Fruit fly (Drosophila melanogaster) whole organism, embryonic: ENCODE data around the gene CG4658.

Experiments
- CG10462 ChIP-seq: fragments of 200-800 bp; sonication (Bioruptor generic); optimal IDR thresholded peaks from 2 replicates; lab custom pipeline; 2016; ENCODE audit warnings: missing biosample characterization, missing genetic modification characterization
- CG11247 ChIP-seq: fragments of 200-800 bp; sonication (Bioruptor generic); IDR thresholded peaks from 2 replicates; pipeline ENCODE4 v1.3.6; 2022; ENCODE audit warnings: missing biosample characterization, missing genetic modification characterization
- CG12219 ChIP-seq: fragments of 200-800 bp; sonication (Bioruptor generic); optimal IDR thresholded peaks from 3 replicates; lab custom pipeline; 2018; ENCODE audit warnings: missing biosample characterization, mild to moderate bottlenecking, missing genetic modification characterization
- CG12299 ChIP-seq: fragments of 200-800 bp; sonication (Bioruptor generic); optimal IDR thresholded peaks from 2 replicates; lab custom pipeline; 2018; ENCODE audit warnings: missing biosample characterization, mild to moderate bottlenecking, missing genetic modification characterization
- CG1233 ChIP-seq: fragments of 200-800 bp; sonication (Bioruptor generic); optimal IDR thresholded peaks from 4 replicates; lab custom pipeline; 2018; ENCODE audit warnings: missing biosample characterization, mild to moderate bottlenecking, missing genetic modification characterization
- CG13123 ChIP-seq: fragments of 200-800 bp; sonication (Bioruptor generic); optimal IDR thresholded peaks from 2 replicates; lab custom pipeline; 2016; ENCODE audit warnings: missing biosample characterization, missing genetic modification characterization
- CG14050 ChIP-seq: fragments of 200-800 bp; sonication (Bioruptor generic); IDR thresholded peaks from 3 replicates; pipeline ENCODE4 v1.3.6; 2022; ENCODE audit warnings: missing biosample characterization, missing genetic modification characterization
- CG15479 ChIP-seq: fragments of 200-800 bp; sonication (Bioruptor generic); optimal IDR thresholded peaks from 3 replicates; lab custom pipeline; 2019; ENCODE audit warnings: missing biosample characterization, mild to moderate bottlenecking, missing genetic modification characterization, moderate library complexity
- CG15696 ChIP-seq: fragments of 200-800 bp; sonication (Bioruptor generic); optimal IDR thresholded peaks from 2 replicates; lab custom pipeline; 2019; ENCODE audit warnings: missing biosample characterization, mild to moderate bottlenecking, missing genetic modification characterization, moderate library complexity
- CG16815 ChIP-seq: fragments of 200-800 bp; sonication (Bioruptor generic); optimal IDR thresholded peaks from 3 replicates; lab custom pipeline; 2017; ENCODE audit warnings: missing biosample characterization, mild to moderate bottlenecking, missing genetic modification characterization
- CG18262 ChIP-seq: fragments of 200-800 bp; optimal IDR thresholded peaks from 3 replicates; lab custom pipeline; 2019; ENCODE audit warnings: missing biosample characterization, mild to moderate bottlenecking, missing genetic modification characterization, moderate library complexity
- CG2116 ChIP-seq: fragments of 200-800 bp; sonication (Bioruptor generic); optimal IDR thresholded peaks from 3 replicates; lab custom pipeline; 2018; ENCODE audit warnings: missing biosample characterization, mild to moderate bottlenecking, missing genetic modification characterization
- CG2199 ChIP-seq: fragments of 200-800 bp; sonication (Bioruptor generic); IDR thresholded peaks from 3 replicates; pipeline ENCODE4 v1.3.6; 2022; ENCODE audit warnings: missing biosample characterization, missing genetic modification characterization
- CG6791 ChIP-seq: fragments of 200-800 bp; sonication (Bioruptor generic); IDR thresholded peaks from 3 replicates; pipeline ENCODE4 v1.3.6; 2022; ENCODE audit warnings: missing biosample characterization, missing genetic modification characterization; ENCODE audit not compliant: partially characterized antibody
- CG8290 ChIP-seq, 3 experiments: fragments of 200-800 bp; sonication (Bioruptor generic); optimal IDR thresholded peaks; 2 replicates each; lab custom pipeline; 2016 to 2019; ENCODE audit warnings: missing biosample characterization in 3 of 3, missing genetic modification characterization in 3 of 3, mild to moderate bottlenecking in 2 of 3, moderate library complexity in 1 of 3
- CG9817 ChIP-seq: fragments of 200-800 bp; sonication (Bioruptor generic); optimal IDR thresholded peaks from 2 replicates; lab custom pipeline; 2018; ENCODE audit warnings: missing biosample characterization, mild to moderate bottlenecking, missing genetic modification characterization, moderate library complexity
- Doc2 ChIP-seq: fragments of 200-800 bp; sonication (Bioruptor generic); IDR thresholded peaks from 2 replicates; pipeline ENCODE4 v1.3.6; 2022; ENCODE audit warnings: missing biosample characterization, missing genetic modification characterization
- Doc3 ChIP-seq: fragments of 200-800 bp; sonication (Bioruptor generic); IDR thresholded peaks from 3 replicates; pipeline ENCODE4 v1.3.6; 2022; ENCODE audit warnings: missing biosample characterization, missing genetic modification characterization; ENCODE audit not compliant: partially characterized antibody
- E2f1 ChIP-seq: fragments of 200-800 bp; sonication (Bioruptor generic); IDR thresholded peaks from 2 replicates; pipeline ENCODE4 v1.3.6; 2022; ENCODE audit warnings: missing biosample characterization, missing genetic modification characterization
- ERR ChIP-seq: fragments of 200-800 bp; sonication (Bioruptor generic); optimal IDR thresholded peaks from 2 replicates; lab custom pipeline; 2016; ENCODE audit warnings: missing biosample characterization, missing genetic modification characterization
- Elba2 ChIP-seq: fragments of 200-800 bp; sonication (Bioruptor generic); optimal IDR thresholded peaks from 3 replicates; lab custom pipeline; 2016; ENCODE audit warnings: missing biosample characterization, missing genetic modification characterization
- HHEX ChIP-seq: fragments of 200-800 bp; sonication (Bioruptor generic); optimal IDR thresholded peaks from 3 replicates; lab custom pipeline; 2017; ENCODE audit warnings: missing biosample characterization, mild to moderate bottlenecking, missing genetic modification characterization, missing genetic modification reagents
- HmgZ ChIP-seq: fragments of 200-800 bp; sonication (Bioruptor generic); optimal IDR thresholded peaks from 2 replicates; lab custom pipeline; 2018; ENCODE audit warnings: missing biosample characterization, mild to moderate bottlenecking, missing genetic modification characterization
- Hr39 ChIP-seq: fragments of >200 bp; optimal IDR thresholded peaks from 2 replicates; lab custom pipeline; 2017
- Kr ChIP-seq: fragments of 200-800 bp; sonication (Bioruptor generic); optimal IDR thresholded peaks from 2 replicates; lab custom pipeline; 2017; ENCODE audit warnings: missing biosample characterization, mild to moderate bottlenecking, missing genetic modification characterization
- Med ChIP-seq: fragments of 200-800 bp; sonication (Bioruptor generic); peaks from one replicate; lab custom pipeline; 2016; ENCODE audit warnings: missing biosample characterization, missing genetic modification characterization, mild to moderate bottlenecking, inconsistent platforms, moderate library complexity
- NFAT ChIP-seq: fragments of 200-800 bp; sonication (Bioruptor generic); IDR thresholded peaks from 2 replicates; pipeline ENCODE4 v1.3.6; 2022; ENCODE audit warnings: missing biosample characterization, missing genetic modification characterization
- Ptx1 ChIP-seq: fragments of 200-800 bp; sonication (Bioruptor generic); IDR thresholded peaks from 2 replicates; pipeline ENCODE4 v1.3.6; 2022; ENCODE audit warnings: missing biosample characterization, missing genetic modification characterization
- bigmax ChIP-seq: fragments of 200-800 bp; sonication (Bioruptor generic); optimal IDR thresholded peaks from 2 replicates; lab custom pipeline; 2018; ENCODE audit warnings: missing biosample characterization, mild to moderate bottlenecking, missing genetic modification characterization
- chn ChIP-seq: fragments of 200-800 bp; sonication (Bioruptor generic); optimal IDR thresholded peaks from 2 replicates; lab custom pipeline; 2016; ENCODE audit warnings: missing biosample characterization, missing genetic modification characterization
- en ChIP-seq: fragments of 200-800 bp; sonication (Bioruptor generic); optimal IDR thresholded peaks from 2 replicates; lab custom pipeline; 2016; ENCODE audit warnings: missing biosample characterization, missing genetic modification characterization
- grau ChIP-seq: fragments of 200-800 bp; optimal IDR thresholded peaks from 3 replicates; lab custom pipeline; 2019; ENCODE audit warnings: missing biosample characterization, mild to moderate bottlenecking, missing genetic modification characterization, moderate library complexity
- gsb ChIP-seq: fragments of 200-800 bp; sonication (Bioruptor generic); IDR thresholded peaks from 2 replicates; pipeline ENCODE4 v1.3.6; 2022; ENCODE audit warnings: missing biosample characterization, missing genetic modification characterization
- gsb-n ChIP-seq: fragments of 200-800 bp; sonication (Bioruptor generic); optimal IDR thresholded peaks from 3 replicates; lab custom pipeline; 2018; ENCODE audit warnings: missing biosample characterization, mild to moderate bottlenecking, missing genetic modification characterization
- jigr1 ChIP-seq: fragments of 200-800 bp; sonication (Bioruptor generic); IDR thresholded peaks from 3 replicates; pipeline ENCODE4 v1.3.6; 2022; ENCODE audit warnings: missing biosample characterization, missing genetic modification characterization
- pan ChIP-seq, 4 experiments: fragments of >200 bp in 3 of 4; fragments of 200-800 bp in 1 of 4; sonication (Bioruptor generic) in 1 of 4; optimal IDR thresholded peaks in 3 of 4; IDR thresholded peaks in 1 of 4; 2 replicates each; pipeline versions ENCODE4 v1.3.6 to Lab custom; 2017 to 2022; ENCODE audit warnings: missing biosample characterization in 2 of 4, missing genetic modification characterization in 2 of 4, mixed read lengths in 1 of 4
- pb ChIP-seq: fragments of 200-800 bp; sonication (Bioruptor generic); optimal IDR thresholded peaks from 3 replicates; lab custom pipeline; 2016; ENCODE audit warnings: missing biosample characterization, missing genetic modification characterization
- peb ChIP-seq: fragments of 200-800 bp; sonication (Bioruptor generic); IDR thresholded peaks from 2 replicates; pipeline ENCODE4 v1.3.6; 2022; ENCODE audit warnings: missing biosample characterization, missing genetic modification characterization
- pnt ChIP-seq: fragments of 200-800 bp; sonication (Bioruptor generic); optimal IDR thresholded peaks from 3 replicates; lab custom pipeline; 2016; ENCODE audit warnings: missing biosample characterization, missing genetic modification characterization
- prd ChIP-seq, 3 experiments: fragments of >200 bp in 2 of 3; fragments of 200-800 bp in 1 of 3; sonication (Bioruptor generic) in 1 of 3; optimal IDR thresholded peaks in 2 of 3; IDR thresholded peaks in 1 of 3; 2 replicates in 2 of 3; 3 replicates in 1 of 3; pipeline versions ENCODE4 v1.3.6 to Lab custom; 2017 to 2022; ENCODE audit warnings: missing biosample characterization in 1 of 3, missing genetic modification characterization in 1 of 3
- sisA ChIP-seq: fragments of 200-800 bp; sonication (Bioruptor generic); IDR thresholded peaks from 2 replicates; pipeline ENCODE4 v1.3.6; 2022; ENCODE audit warnings: missing biosample characterization, missing genetic modification characterization
- sqz ChIP-seq: fragments of 200-800 bp; sonication (Bioruptor generic); optimal IDR thresholded peaks from 3 replicates; lab custom pipeline; 2018; ENCODE audit warnings: missing biosample characterization, mild to moderate bottlenecking, missing genetic modification characterization
- ssp ChIP-seq: fragments of 200-800 bp; sonication (Bioruptor generic); IDR thresholded peaks from 2 replicates; pipeline ENCODE4 v1.3.6; 2022; ENCODE audit warnings: missing biosample characterization, missing genetic modification characterization
- stwl ChIP-seq: fragments of 200-800 bp; sonication (Bioruptor generic); optimal IDR thresholded peaks from 3 replicates; lab custom pipeline; 2018; ENCODE audit warnings: missing biosample characterization, mild to moderate bottlenecking, missing genetic modification characterization, moderate library complexity
- zen ChIP-seq: fragments of 200-800 bp; sonication (Bioruptor generic); optimal IDR thresholded peaks from 3 replicates; lab custom pipeline; 2018; ENCODE audit warnings: missing biosample characterization, mild to moderate bottlenecking, missing genetic modification characterization, moderate library complexity

The CG4658 gene

dm6 chr2L:9912570-9913260, 44.2 kb upstream of the CG4658 start, which contains the start of the genes Etl1 and Srp54 (continued):
- TF ChIP-seq Elba2 (GFP tag; lab: Kevin White, UChicago) (no peak), bigmax (GFP tag; lab: Kevin White, UChicago) (peak; percentile 75), stwl (tag; lab: Kevin White, UChicago) (peak; percentile 71), E2f1 (GFP tag; lab: Robert Waterston, UW) (no peak), zen (tag; lab: Kevin White, UChicago) (peak; percentile 49), CG8290 (GFP tag; optimal IDR thresholded peaks at IDR 0.05; lab: Kevin White, UChicago) (peak; percentile 10), CG8290 (tag; optimal IDR thresholded peaks at IDR 0.05; lab: Kevin White, UChicago) (no peak), CG18262 (tag; lab: Kevin White, UChicago) (no peak), en (GFP tag; lab: Kevin White, UChicago) (no peak), gsb-n (tag; lab: Kevin White, UChicago) (no peak), Med (peak; percentile 66)

- TF ChIP-seq pb (no peak), CG15479 (no peak), CG2199 (GFP tag; lab: Robert Waterston, UW) (no peak), CG13123 (GFP tag; lab: Kevin White, UChicago) (no peak), Doc3 (GFP tag; lab: Robert Waterston, UW) (no peak), CG2116 (GFP tag; lab: Kevin White, UChicago) (peak; percentile 21), Hr39 (lab: Kevin White, UChicago) (no peak), ERR (GFP tag; lab: Kevin White, UChicago) (no peak), chn (peak; percentile 34), sisA (GFP tag; lab: Robert Waterston, UW) (0 out of 2 replicates have a peak, but pooled peaks have one; percentile 17), ssp (GFP tag; lab: Robert Waterston, UW) (no peak), CG10462 (peak; percentile 18), prd (optimal IDR thresholded peaks at IDR 0.05; lab: Kevin White, UChicago) (no peak), prd (GFP tag; IDR thresholded peaks at IDR 0.05; lab: Robert Waterston, UW) (peak; percentile 65), CG14050 (GFP tag; lab: Robert Waterston, UW) (peak; percentile 47; the same call in 1 of the 3 replicates), CG15696 (no peak), CG12219 (GFP tag; lab: Kevin White, UChicago) (peak; percentile 57), HHEX (GFP tag; lab: Kevin White, UChicago) (peak; percentile 43), pan (optimal IDR thresholded peaks at IDR 0.05; lab: Kevin White, UChicago) (no peak), pan (GFP tag; optimal IDR thresholded peaks at IDR 0.05 in 1 of 2, IDR thresholded peaks at IDR 0.05 in 1 of 2) (peak in 1 of 2 experiments; percentile 71), CG1233 (no peak), NFAT (GFP tag; lab: Robert Waterston, UW) (peak; percentile 60; the same call in 1 of the 2 replicates), CG16815 (GFP tag; lab: Kevin White, UChicago) (no peak), Doc2 (no peak), HmgZ (peak; percentile 79), peb (GFP tag; lab: Robert Waterston, UW) (no peak; the same call in 1 of the 2 replicates), CG9817 (peak; percentile 39), CG6791 (GFP tag; lab: Robert Waterston, UW) (no peak), grau (peak; percentile 70), CG11247 (peak; percentile 40), gsb (GFP tag; lab: Robert Waterston, UW) (no peak), pnt (no peak), Kr (no peak), jigr1 (no peak), Ptx1 (GFP tag; lab: Robert Waterston, UW) (peak; percentile 52; the same call in 1 of the 2 replicates), CG12299 (tag; lab: Kevin White, UChicago) (peak; percentile 10), sqz (GFP tag; lab: Kevin White, UChicago) (no peak)
These were observed 41.7 kb upstream of the CG4658 start, which contains the start of gene yip2 for dm6 chr2L:9915011-9915850. Gene yip2, plus strand, starts transcription at chr2L:9915253.
